Worm (Caenorhabditis elegans): ENCODE measurements around the gene C18G1.6.

The C18G1.6 gene

ce11 chrV:4785333-4785852, 35.0 kb downstream of the C18G1.6 start, which contains the start of the genes Y60C6A.2 and Y60C6A.3:
TSS of gene Y60C6A.2 (minus strand) at chrV:4785433.
TSS of gene Y60C6A.3 (plus strand) at chrV:4785802.
- TF ChIP-seq egl-27 (tag; optimal IDR thresholded peaks at IDR 0.05) (no peak), nfya-1 (tag; optimal IDR thresholded peaks at IDR 0.05; ENCODE audit: insufficient read depth) (no peak), ceh-16 (tag; optimal IDR thresholded peaks at IDR 0.05) (no peak), elt-1 (tag; optimal IDR thresholded peaks at IDR 0.05) (no peak), mml-1 (tag; optimal IDR thresholded peaks at IDR 0.05) (no peak), fkh-10 (GFP tag; optimal IDR thresholded peaks at IDR 0.05) (no peak), egl-5 (tag; optimal IDR thresholded peaks at IDR 0.05) (no peak)

ce11 chrV:4787166-4787565, 36.8 kb downstream of the C18G1.6 start, which contains the start of gene R02F11.9:
TSS of gene R02F11.9 (plus strand) at chrV:4787466.
- no peak for TF ChIP-seq unc-39 (tag; optimal IDR thresholded peaks at IDR 0.05)
- no peak for TF ChIP-seq nhr-67 (tag; optimal IDR thresholded peaks at IDR 0.05)
- no peak for TF ChIP-seq nhr-12 (tag; optimal IDR thresholded peaks at IDR 0.05)
- no peak for TF ChIP-seq aly-2 (tag; optimal IDR thresholded peaks at IDR 0.05)
- no peak for TF ChIP-seq sea-2 (GFP tag; optimal IDR thresholded peaks at IDR 0.05)
- TF ChIP-seq fkh-2 (tag; optimal IDR thresholded peaks at IDR 0.05): no peak
- no peak for TF ChIP-seq daf-12 (tag; optimal IDR thresholded peaks at IDR 0.05)
- TF ChIP-seq elt-3 (tag; optimal IDR thresholded peaks at IDR 0.05): no peak
- no peak for TF ChIP-seq ceh-28 (tag; optimal IDR thresholded peaks at IDR 0.05)
- no peak for TF ChIP-seq mdl-1 (tag; optimal IDR thresholded peaks at IDR 0.05)
- TF ChIP-seq pqm-1 (tag; optimal IDR thresholded peaks at IDR 0.05): no peak
- TF ChIP-seq tbx-2 (tag; optimal IDR thresholded peaks at IDR 0.05): no peak
- TF ChIP-seq elt-2 (tag; optimal IDR thresholded peaks at IDR 0.05): no peak
- TF ChIP-seq lsy-12 (tag; optimal IDR thresholded peaks at IDR 0.05): no peak
- TF ChIP-seq egl-5 (tag; optimal IDR thresholded peaks at IDR 0.05): no peak

ce11 chrV:4787836-4788235, 37.4 kb downstream of the C18G1.6 start:
- no peak for TF ChIP-seq nhr-28 (tag; optimal IDR thresholded peaks at IDR 0.05)
- TF ChIP-seq pqm-1 (tag; optimal IDR thresholded peaks at IDR 0.05): no peak

ce11 chrV:4788823-4789222, 38.4 kb downstream of the C18G1.6 start, which contains the start of gene R02F11.10:
TSS of gene R02F11.10 (plus strand) at chrV:4789123.
- TF ChIP-seq tbx-2 (tag; optimal IDR thresholded peaks at IDR 0.05): no peak
- no peak for TF ChIP-seq ztf-4 (tag; optimal IDR thresholded peaks at IDR 0.05)
- no peak for TF ChIP-seq elt-1 (tag; optimal IDR thresholded peaks at IDR 0.05)

ce11 chrV:4790368-4790767, 40.0 kb downstream of the C18G1.6 start, which contains the start of gene R02F11.12:
TSS of gene R02F11.12 (plus strand) at chrV:4790668.
- TF ChIP-seq unc-62 (GFP tag; optimal IDR thresholded peaks at IDR 0.05) (no peak), nhr-77 (tag; optimal IDR thresholded peaks at IDR 0.05) (no peak), nhr-12 (tag; optimal IDR thresholded peaks at IDR 0.05) (no peak), tbx-2 (tag; optimal IDR thresholded peaks at IDR 0.05) (no peak), nhr-25 (tag; optimal IDR thresholded peaks at IDR 0.05) (no peak), elt-2 (tag; optimal IDR thresholded peaks at IDR 0.05) (no peak), lsy-12 (tag; optimal IDR thresholded peaks at IDR 0.05) (no peak)

ce11 chrV:4791569-4791968, 41.2 kb downstream of the C18G1.6 start, which contains the start of gene R02F11.11:
TSS of gene R02F11.11 (plus strand) at chrV:4791869.
- TF ChIP-seq tbx-2 (tag; optimal IDR thresholded peaks at IDR 0.05) (no peak), nhr-25 (tag; optimal IDR thresholded peaks at IDR 0.05) (no peak), ztf-4 (tag; optimal IDR thresholded peaks at IDR 0.05) (no peak), mml-1 (tag; optimal IDR thresholded peaks at IDR 0.05) (no peak), nhr-237 (tag; optimal IDR thresholded peaks at IDR 0.05) (no peak), mdl-1 (tag; optimal IDR thresholded peaks at IDR 0.05) (no peak), ceh-16 (tag; optimal IDR thresholded peaks at IDR 0.05) (no peak), egl-5 (tag; optimal IDR thresholded peaks at IDR 0.05) (no peak), pha-4 (tag; optimal IDR thresholded peaks at IDR 0.05) (no peak), fkh-10 (GFP tag; optimal IDR thresholded peaks at IDR 0.05) (no peak), egl-27 (tag; optimal IDR thresholded peaks at IDR 0.05) (no peak), elt-1 (tag; optimal IDR thresholded peaks at IDR 0.05) (no peak), nhr-28 (tag; optimal IDR thresholded peaks at IDR 0.05) (no peak), aly-2 (tag; optimal IDR thresholded peaks at IDR 0.05) (no peak), elt-3 (tag; optimal IDR thresholded peaks at IDR 0.05) (no peak), ceh-82 (tag; optimal IDR thresholded peaks at IDR 0.05) (no peak), nhr-77 (tag; optimal IDR thresholded peaks at IDR 0.05) (no peak)
